Worm (Caenorhabditis elegans): Measurements from ENCODE around the gene noah-2.

- TF ChIP-seq nhr-85 (tag) (no peak), nhr-90 (tag; optimal IDR thresholded peaks at IDR 0.05; ENCODE audit: poor library complexity) (no peak), alr-1 (tag; optimal IDR thresholded peaks at IDR 0.05; ENCODE audit: borderline replicate concordance) (no peak)
Observed at ce11 chrIV:14115045-14115444, 24.0 kb downstream of the noah-2 start.
